Fruit fly (Drosophila melanogaster) whole organism, embryonic: Measurements from ENCODE around the gene CG5382.

Experiments used
- Aef1 ChIP-seq: fragments of 200-800 bp; sonication (Bioruptor generic); IDR thresholded peaks from 3 replicates; pipeline ENCODE4 v1.3.6; 2022; ENCODE audit warnings: missing biosample characterization, missing genetic modification characterization
- B-H1 ChIP-seq: fragments of 200-800 bp; sonication (Bioruptor generic); IDR thresholded peaks from 3 replicates; pipeline ENCODE4 v1.3.6; 2022; ENCODE audit warnings: missing biosample characterization, missing genetic modification characterization
- CG11247 ChIP-seq: fragments of 200-800 bp; sonication (Bioruptor generic); IDR thresholded peaks from 2 replicates; pipeline ENCODE4 v1.3.6; 2022; ENCODE audit warnings: missing biosample characterization, missing genetic modification characterization
- CG11398 ChIP-seq: fragments of 200-800 bp; sonication (Bioruptor generic); optimal IDR thresholded peaks from 2 replicates; lab custom pipeline; 2016; ENCODE audit warnings: missing biosample characterization, missing genetic modification characterization
- CG11695 ChIP-seq: fragments of 200-800 bp; sonication (Bioruptor generic); IDR thresholded peaks from 3 replicates; pipeline ENCODE4 v1.3.6; 2022; ENCODE audit warnings: missing biosample characterization, missing genetic modification characterization
- CG13424 ChIP-seq: fragments of 200-800 bp; sonication (Bioruptor generic); optimal IDR thresholded peaks from 2 replicates; lab custom pipeline; 2019; ENCODE audit warnings: missing biosample characterization, mild to moderate bottlenecking, missing genetic modification characterization, moderate library complexity
- CG14860 ChIP-seq: fragments of 200-800 bp; sonication (Bioruptor generic); IDR thresholded peaks from 3 replicates; pipeline ENCODE4 v1.3.6; 2022; ENCODE audit warnings: missing biosample characterization, missing genetic modification characterization; ENCODE audit not compliant: partially characterized antibody
- CG15073 ChIP-seq: fragments of 200-800 bp; sonication (Bioruptor generic); optimal IDR thresholded peaks from 2 replicates; lab custom pipeline; 2016; ENCODE audit warnings: missing biosample characterization, missing genetic modification characterization
- CG1647 ChIP-seq: fragments of 200-800 bp; sonication (Bioruptor generic); optimal IDR thresholded peaks from 3 replicates; lab custom pipeline; 2016; ENCODE audit warnings: missing biosample characterization, missing genetic modification characterization
- CG16779 ChIP-seq: fragments of 200-800 bp; sonication (Bioruptor generic); IDR thresholded peaks from 2 replicates; pipeline ENCODE4 v1.3.6; 2022; ENCODE audit warnings: missing biosample characterization, missing genetic modification characterization
- CG17612 ChIP-seq: fragments of 200-800 bp; sonication (Bioruptor generic); IDR thresholded peaks from 2 replicates; pipeline ENCODE4 v1.3.6; 2022; ENCODE audit warnings: missing biosample characterization, missing genetic modification characterization
- CG18262 ChIP-seq: fragments of 200-800 bp; optimal IDR thresholded peaks from 3 replicates; lab custom pipeline; 2019; ENCODE audit warnings: missing biosample characterization, mild to moderate bottlenecking, missing genetic modification characterization, moderate library complexity
- CG2678 ChIP-seq: fragments of 200-800 bp; sonication (Bioruptor generic); optimal IDR thresholded peaks from 3 replicates; lab custom pipeline; 2019; ENCODE audit warnings: missing biosample characterization, mild to moderate bottlenecking, missing genetic modification characterization, moderate library complexity
- CG31224 ChIP-seq: fragments of 200-800 bp; sonication (Bioruptor generic); IDR thresholded peaks from 2 replicates; pipeline ENCODE4 v1.3.6; 2022; ENCODE audit warnings: missing biosample characterization, missing genetic modification characterization
- CG32772 ChIP-seq: fragments of 200-800 bp; sonication (Bioruptor generic); IDR thresholded peaks from 2 replicates; pipeline ENCODE4 v1.3.6; 2022; ENCODE audit warnings: missing biosample characterization, missing genetic modification characterization
- CG3281 ChIP-seq: fragments of 200-800 bp; sonication (Bioruptor generic); optimal IDR thresholded peaks from 3 replicates; lab custom pipeline; 2017; ENCODE audit warnings: missing biosample characterization, mild to moderate bottlenecking, missing genetic modification characterization
- CG3995 ChIP-seq: fragments of 200-800 bp; sonication (Bioruptor generic); optimal IDR thresholded peaks from 3 replicates; lab custom pipeline; 2016; ENCODE audit warnings: missing biosample characterization, missing genetic modification characterization
- CG4282 ChIP-seq: fragments of 200-800 bp; sonication (Bioruptor generic); optimal IDR thresholded peaks from 2 replicates; lab custom pipeline; 2016; ENCODE audit warnings: missing biosample characterization, missing genetic modification characterization
- CG6254 ChIP-seq: fragments of 200-800 bp; sonication (Bioruptor generic); optimal IDR thresholded peaks from 3 replicates; lab custom pipeline; 2017; ENCODE audit warnings: mild to moderate bottlenecking, missing biosample characterization, missing genetic modification reagents, missing genetic modification characterization
- CG6683 ChIP-seq: fragments of 200-800 bp; sonication (Bioruptor generic); optimal IDR thresholded peaks from 2 replicates; lab custom pipeline; 2017; ENCODE audit warnings: missing biosample characterization, mild to moderate bottlenecking, missing genetic modification characterization, missing genetic modification reagents
- CG6791 ChIP-seq: fragments of 200-800 bp; sonication (Bioruptor generic); IDR thresholded peaks from 3 replicates; pipeline ENCODE4 v1.3.6; 2022; ENCODE audit warnings: missing biosample characterization, missing genetic modification characterization; ENCODE audit not compliant: partially characterized antibody
- Dll ChIP-seq: fragments of 200-800 bp; sonication (Bioruptor generic); IDR thresholded peaks from 4 replicates; pipeline ENCODE4 v1.3.6; 2022; ENCODE audit warnings: missing biosample characterization, missing genetic modification characterization; ENCODE audit not compliant: partially characterized antibody
- H2.0 ChIP-seq: fragments of 200-800 bp; sonication (Bioruptor generic); IDR thresholded peaks from 2 replicates; pipeline ENCODE4 v1.3.6; 2022; ENCODE audit warnings: missing biosample characterization, missing genetic modification characterization
- MESR4 ChIP-seq: fragments of 200-800 bp; sonication (Bioruptor generic); optimal IDR thresholded peaks from 2 replicates; lab custom pipeline; 2018; ENCODE audit warnings: missing biosample characterization, mild to moderate bottlenecking, missing genetic modification characterization, moderate library complexity
- Max ChIP-seq: fragments of 200-800 bp; sonication (Bioruptor generic); optimal IDR thresholded peaks from 2 replicates; lab custom pipeline; 2016; ENCODE audit warnings: missing biosample characterization, mild to moderate bottlenecking, missing genetic modification characterization
- Oaz ChIP-seq: fragments of 200-800 bp; sonication (Bioruptor generic); IDR thresholded peaks from 2 replicates; pipeline ENCODE4 v1.3.6; 2022; ENCODE audit warnings: missing biosample characterization, missing genetic modification characterization
- PHDP ChIP-seq: fragments of 200-800 bp; sonication (Bioruptor generic); optimal IDR thresholded peaks from 3 replicates; lab custom pipeline; 2018; ENCODE audit warnings: missing biosample characterization, mild to moderate bottlenecking, missing genetic modification characterization, moderate library complexity
- Poxn ChIP-seq: fragments of 200-800 bp; sonication (Bioruptor generic); IDR thresholded peaks from 2 replicates; pipeline ENCODE4 v1.3.6; 2022; ENCODE audit warnings: missing biosample characterization, missing genetic modification characterization
- ab ChIP-seq: fragments of 200-800 bp; sonication (Bioruptor generic); optimal IDR thresholded peaks from 2 replicates; lab custom pipeline; 2016; ENCODE audit warnings: missing biosample characterization, missing genetic modification characterization
- ac ChIP-seq: fragments of 200-800 bp; sonication (Bioruptor generic); optimal IDR thresholded peaks from 3 replicates; lab custom pipeline; 2017; ENCODE audit warnings: missing biosample characterization, mild to moderate bottlenecking, missing genetic modification characterization
- cg ChIP-seq: fragments of 200-800 bp; sonication (Bioruptor generic); optimal IDR thresholded peaks from 3 replicates; lab custom pipeline; 2019; ENCODE audit warnings: missing biosample characterization, mild to moderate bottlenecking, missing genetic modification characterization, moderate library complexity
- dan ChIP-seq: fragments of 200-800 bp; sonication (Bioruptor generic); IDR thresholded peaks from 2 replicates; pipeline ENCODE4 v1.3.6; 2022; ENCODE audit warnings: missing biosample characterization, missing genetic modification characterization
- disco-r ChIP-seq: fragments of 200-800 bp; sonication (Bioruptor generic); optimal IDR thresholded peaks from 2 replicates; lab custom pipeline; 2016; ENCODE audit warnings: missing biosample characterization, missing genetic modification characterization
- dmrt99B ChIP-seq: fragments of 200-800 bp; sonication (Bioruptor generic); optimal IDR thresholded peaks from 2 replicates; lab custom pipeline; 2018; ENCODE audit warnings: missing biosample characterization, mild to moderate bottlenecking, missing genetic modification characterization, moderate library complexity
- ewg ChIP-seq: fragments of 200-800 bp; sonication (Bioruptor generic); optimal IDR thresholded peaks from 3 replicates; lab custom pipeline; 2017; ENCODE audit warnings: mild to moderate bottlenecking, missing biosample characterization, missing genetic modification reagents, missing genetic modification characterization
- fd64A ChIP-seq: fragments of 200-800 bp; sonication (Bioruptor generic); optimal IDR thresholded peaks from 3 replicates; lab custom pipeline; 2018; ENCODE audit warnings: missing biosample characterization, mild to moderate bottlenecking, missing genetic modification characterization
- fd96Cb ChIP-seq: fragments of 200-800 bp; sonication (Bioruptor generic); optimal IDR thresholded peaks from 2 replicates; lab custom pipeline; 2018; ENCODE audit warnings: missing biosample characterization, mild to moderate bottlenecking, missing genetic modification characterization, moderate library complexity
- jigr1 ChIP-seq: fragments of 200-800 bp; sonication (Bioruptor generic); IDR thresholded peaks from 3 replicates; pipeline ENCODE4 v1.3.6; 2022; ENCODE audit warnings: missing biosample characterization, missing genetic modification characterization
- kay ChIP-seq: fragments of 200-800 bp; sonication (Bioruptor generic); optimal IDR thresholded peaks from 2 replicates; lab custom pipeline; 2016; ENCODE audit warnings: missing biosample characterization, missing genetic modification characterization
- lab ChIP-seq: fragments of 200-800 bp; sonication (Bioruptor generic); optimal IDR thresholded peaks from 3 replicates; lab custom pipeline; 2017; ENCODE audit warnings: missing biosample characterization, missing genetic modification characterization, mild to moderate bottlenecking, moderate library complexity, missing genetic modification reagents
- lov ChIP-seq, 2 experiments: fragments of 200-800 bp in 1 of 2; fragments of >200 bp in 1 of 2; sonication (Bioruptor generic) in 1 of 2; IDR thresholded peaks in 1 of 2; optimal IDR thresholded peaks in 1 of 2; 2 replicates in 1 of 2; 3 replicates in 1 of 2; pipeline versions ENCODE4 v1.3.6 to Lab custom; 2017 to 2022; ENCODE audit warnings: missing biosample characterization in 1 of 2, missing genetic modification characterization in 1 of 2
- pan ChIP-seq, 4 experiments: fragments of >200 bp in 3 of 4; fragments of 200-800 bp in 1 of 4; sonication (Bioruptor generic) in 1 of 4; optimal IDR thresholded peaks in 3 of 4; IDR thresholded peaks in 1 of 4; 2 replicates each; pipeline versions ENCODE4 v1.3.6 to Lab custom; 2017 to 2022; ENCODE audit warnings: missing biosample characterization in 2 of 4, missing genetic modification characterization in 2 of 4, mixed read lengths in 1 of 4
- pita ChIP-seq: fragments of 200-800 bp; sonication (Bioruptor generic); optimal IDR thresholded peaks from 2 replicates; lab custom pipeline; 2017; ENCODE audit warnings: missing biosample characterization, mild to moderate bottlenecking, missing genetic modification characterization
- row ChIP-seq: fragments of 200-800 bp; sonication (Bioruptor generic); IDR thresholded peaks from 3 replicates; pipeline ENCODE4 v1.3.6; 2022; ENCODE audit warnings: missing biosample characterization, missing genetic modification characterization
- sd ChIP-seq: fragments of 200-800 bp; sonication (Bioruptor generic); optimal IDR thresholded peaks from 3 replicates; lab custom pipeline; 2018; ENCODE audit warnings: missing biosample characterization, mild to moderate bottlenecking, missing genetic modification characterization, moderate library complexity
- sug ChIP-seq: fragments of 200-800 bp; optimal IDR thresholded peaks from 2 replicates; lab custom pipeline; 2019; ENCODE audit warnings: missing biosample characterization, mild to moderate bottlenecking, missing genetic modification characterization, moderate library complexity
- tgo ChIP-seq: fragments of 200-800 bp; sonication (Bioruptor generic); IDR thresholded peaks from 3 replicates; pipeline ENCODE4 v1.3.6; 2022; ENCODE audit warnings: missing biosample characterization, missing genetic modification characterization
- unc-4 ChIP-seq: fragments of 200-800 bp; sonication (Bioruptor generic); IDR thresholded peaks from 2 replicates; pipeline ENCODE4 v1.3.6; 2022; ENCODE audit warnings: missing biosample characterization, missing genetic modification characterization; ENCODE audit not compliant: partially characterized antibody
- vvl ChIP-seq: fragments of 200-800 bp; sonication (Bioruptor generic); IDR thresholded peaks from 2 replicates; pipeline ENCODE4 v1.3.6; 2022; ENCODE audit warnings: missing biosample characterization, missing genetic modification characterization

Gene CG5382

DNA sequence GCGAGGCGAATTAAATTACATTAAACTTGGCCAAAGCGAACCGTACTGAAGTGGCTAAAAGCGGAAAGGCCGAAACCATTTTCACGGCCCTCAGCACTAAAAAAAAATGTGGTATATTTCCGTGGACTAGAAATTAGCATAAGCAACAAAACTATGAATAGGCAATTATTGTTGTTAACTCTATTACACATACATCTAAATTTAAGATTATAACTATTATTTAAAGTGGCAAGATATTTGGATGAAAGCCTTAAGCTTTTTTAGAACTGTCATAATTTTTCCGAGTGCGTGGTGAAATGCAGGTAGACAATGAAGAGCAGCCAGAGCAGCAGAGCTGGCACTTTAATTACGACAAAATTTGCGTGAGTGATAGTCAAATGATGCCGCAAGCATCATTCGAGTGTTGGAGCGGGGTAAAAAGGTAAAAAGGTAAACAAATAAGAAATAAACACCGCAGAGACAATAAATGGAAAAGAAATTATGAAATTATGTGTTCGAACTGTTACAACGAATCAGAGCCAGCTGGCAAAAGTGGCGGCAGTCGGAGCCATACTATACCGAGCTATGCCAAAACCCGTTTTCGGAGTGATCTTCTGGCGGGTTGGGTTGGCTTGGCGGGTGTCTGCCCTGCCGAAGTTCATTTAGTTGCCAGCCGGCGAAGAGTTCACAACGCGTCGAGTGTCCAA lies 37.0 kb downstream of the CG5382 start, which contains the start of gene CG7080 (continued):
- no peak for TF ChIP-seq ab (GFP tag; lab: Kevin White, UChicago)
- TF ChIP-seq lov (optimal IDR thresholded peaks at IDR 0.05; lab: Kevin White, UChicago): no peak
- no peak for TF ChIP-seq lov (GFP tag; IDR thresholded peaks at IDR 0.05; lab: Robert Waterston, UW)
- no peak for TF ChIP-seq Max (GFP tag; lab: Kevin White, UChicago)
- TF ChIP-seq CG13424: peak; percentile 34
- TF ChIP-seq vvl (GFP tag; lab: Robert Waterston, UW): no peak
- no peak for TF ChIP-seq pita (GFP tag; lab: Kevin White, UChicago)
- TF ChIP-seq cg (GFP tag; lab: Kevin White, UChicago): no peak
- TF ChIP-seq kay (GFP tag; lab: Kevin White, UChicago): no peak
- TF ChIP-seq CG11398 (GFP tag; lab: Kevin White, UChicago): no peak
- TF ChIP-seq pan (optimal IDR thresholded peaks at IDR 0.05; lab: Kevin White, UChicago): no peak
- TF ChIP-seq pan (GFP tag; optimal IDR thresholded peaks at IDR 0.05 in 1 of 2, IDR thresholded peaks at IDR 0.05 in 1 of 2): peak in 1 of 2 experiments; percentile 15
- no peak for TF ChIP-seq CG6683 (GFP tag; lab: Kevin White, UChicago)
- peak; percentile 77 for TF ChIP-seq dmrt99B (tag; lab: Kevin White, UChicago)
- TF ChIP-seq CG1647 (GFP tag; lab: Kevin White, UChicago): no peak
- no peak for TF ChIP-seq sd (tag; lab: Kevin White, UChicago)
- TF ChIP-seq CG14860 (GFP tag; lab: Robert Waterston, UW): no peak
- no peak for TF ChIP-seq CG15073 (GFP tag; lab: Kevin White, UChicago)
- TF ChIP-seq Oaz (GFP tag; lab: Robert Waterston, UW): no peak
- TF ChIP-seq CG32772 (GFP tag; lab: Robert Waterston, UW): 0 out of 2 replicates have a peak, but pooled peaks have one; percentile 41
- TF ChIP-seq ac (GFP tag; lab: Kevin White, UChicago): no peak
- TF ChIP-seq fd64A (GFP tag; lab: Kevin White, UChicago): no peak
- TF ChIP-seq Dll (GFP tag; lab: Robert Waterston, UW): no peak
- TF ChIP-seq dan (GFP tag; lab: Robert Waterston, UW): no peak
- peak; percentile 31 for TF ChIP-seq CG18262 (tag; lab: Kevin White, UChicago)
- peak; percentile 31 for TF ChIP-seq CG2678
- TF ChIP-seq CG6791: no peak
- TF ChIP-seq CG6254 (GFP tag; lab: Kevin White, UChicago): no peak
- no peak for TF ChIP-seq unc-4 (GFP tag; lab: Robert Waterston, UW)
- no peak for TF ChIP-seq MESR4 (GFP tag; lab: Kevin White, UChicago)
- TF ChIP-seq CG16779 (GFP tag; lab: Robert Waterston, UW): no peak
- no peak for TF ChIP-seq Aef1 (GFP tag; lab: Robert Waterston, UW)
- no peak for TF ChIP-seq CG11695 (GFP tag; lab: Robert Waterston, UW)
- no peak for TF ChIP-seq CG31224
- no peak for TF ChIP-seq CG3995
- no peak for TF ChIP-seq tgo (GFP tag; lab: Robert Waterston, UW)
- no peak for TF ChIP-seq CG11247 (GFP tag; lab: Robert Waterston, UW)
- no peak for TF ChIP-seq lab (GFP tag; lab: Kevin White, UChicago)
- TF ChIP-seq CG3281: no peak
- 0 out of 2 replicates have a peak, but pooled peaks have one; percentile 10 for TF ChIP-seq H2.0 (GFP tag; lab: Robert Waterston, UW)
- no peak for TF ChIP-seq B-H1 (GFP tag; lab: Robert Waterston, UW)
- TF ChIP-seq CG4282 (GFP tag; lab: Kevin White, UChicago): no peak
- TF ChIP-seq disco-r (GFP tag; lab: Kevin White, UChicago): no peak
- TF ChIP-seq fd96Cb (tag; lab: Kevin White, UChicago): peak; percentile 50
- no peak for TF ChIP-seq CG17612 (GFP tag; lab: Robert Waterston, UW)
- no peak for TF ChIP-seq jigr1 (GFP tag; lab: Robert Waterston, UW)
- TF ChIP-seq Poxn: no peak
- TF ChIP-seq ewg (GFP tag; lab: Kevin White, UChicago): no peak
- TF ChIP-seq sug (tag; lab: Kevin White, UChicago): no peak
- peak; percentile 42; the same call in 1 of the 3 replicates for TF ChIP-seq row (GFP tag; lab: Robert Waterston, UW)
- TF ChIP-seq PHDP (tag; lab: Kevin White, UChicago): no peak
